Worm (Caenorhabditis elegans): ENCODE results near the gene ccdc-149.

DNA sequence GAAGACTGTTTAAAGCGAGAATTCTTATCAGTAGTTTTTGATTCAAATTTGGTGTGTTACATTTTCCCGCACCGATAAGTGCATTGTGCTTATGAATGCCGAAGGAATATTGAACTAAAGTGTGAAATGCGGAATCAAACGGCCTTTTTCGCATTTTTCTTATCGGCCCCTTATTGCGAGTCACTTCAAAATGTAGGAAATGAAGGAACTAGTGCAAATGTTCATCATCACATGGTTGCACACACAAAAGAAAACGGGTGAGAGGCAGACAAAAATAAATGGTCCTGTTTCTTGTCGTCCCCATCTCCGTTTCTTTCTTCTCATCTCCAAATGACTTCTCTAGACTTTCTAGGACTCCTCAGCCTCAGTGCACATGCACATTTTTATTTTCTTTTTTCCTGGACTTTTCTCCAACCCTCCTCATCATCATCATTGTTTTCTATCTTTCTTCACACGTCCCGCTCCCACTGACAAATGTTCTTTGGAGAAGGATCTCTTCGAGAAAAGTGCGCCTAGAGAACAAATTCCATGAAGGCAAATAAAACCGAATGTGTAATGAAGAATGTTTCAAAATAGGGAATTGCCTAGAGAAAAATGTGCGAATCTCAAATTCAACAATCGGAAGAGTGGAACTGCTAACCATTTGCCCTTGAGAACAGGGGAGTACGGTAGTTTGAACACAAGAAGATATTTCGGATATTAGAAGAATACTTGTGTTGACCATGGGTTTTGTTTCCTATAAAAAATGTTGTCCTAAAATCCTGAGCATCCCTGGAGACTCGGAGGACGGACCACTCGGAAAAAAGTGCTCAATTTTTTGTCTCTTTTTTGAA is 46.8 kb downstream of the ccdc-149 start:
- TF ChIP-seq lin-39 (tag; optimal IDR thresholded peaks at IDR 0.05) (no peak), nhr-28 (tag; optimal IDR thresholded peaks at IDR 0.05) (peak; percentile 70), nhr-6 (tag; optimal IDR thresholded peaks at IDR 0.05) (peak; percentile 18), Y5F2A.4 (GFP tag; optimal IDR thresholded peaks at IDR 0.05) (no peak), nhr-77 (tag; optimal IDR thresholded peaks at IDR 0.05) (peak; percentile 73), egl-27 (tag; optimal IDR thresholded peaks at IDR 0.05) (no peak), aly-2 (tag; optimal IDR thresholded peaks at IDR 0.05) (no peak), ceh-82 (tag; optimal IDR thresholded peaks at IDR 0.05) (no peak), hif-1 (tag; optimal IDR thresholded peaks at IDR 0.05) (no peak), mdl-1 (tag; optimal IDR thresholded peaks at IDR 0.05) (peak in 1 of 2 experiments; percentile 58), dpl-1 (GFP tag; optimal IDR thresholded peaks at IDR 0.05) (no peak), jun-1 (tag; optimal IDR thresholded peaks at IDR 0.05) (peak; percentile 32)

All from whole organism, L4 larva.